Fruit fly (Drosophila melanogaster): Measurements from ENCODE around the gene Cpr31A.
A peak's percentile ranks its signal among the peaks of the same experiment; 100 is the strongest.

The Cpr31A gene

DNA sequence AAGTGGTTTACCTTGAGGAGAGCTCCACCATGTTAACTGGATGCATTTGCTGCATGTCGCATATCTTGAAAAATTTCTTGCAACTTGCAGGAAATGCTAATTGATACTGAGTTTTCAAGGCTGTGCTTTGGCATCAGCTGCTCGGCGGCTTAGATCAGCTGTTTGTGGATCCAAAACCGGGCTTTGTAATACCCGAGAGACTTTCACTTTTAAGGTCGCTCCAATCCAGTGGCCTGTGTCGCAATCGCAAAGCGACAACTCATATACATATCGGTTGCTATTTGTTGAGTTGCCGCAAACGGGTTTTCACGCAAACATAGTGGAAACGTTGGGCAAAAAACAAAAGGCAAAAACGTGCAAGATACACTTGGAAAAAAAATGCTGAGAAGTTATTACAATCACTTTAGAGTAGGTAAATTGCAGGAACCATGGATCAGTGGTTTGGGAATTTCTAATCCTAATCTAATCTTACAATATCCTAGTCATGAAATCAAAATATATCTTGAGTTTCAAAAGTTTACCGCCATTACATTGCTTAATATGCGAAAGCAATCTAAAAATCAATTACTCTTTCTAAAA lies 18.1 kb upstream of the Cpr31A start:
- TF ChIP-seq ey (GFP tag; optimal IDR thresholded peaks at IDR 0.05) (no peak), CG32264 (GFP tag; optimal IDR thresholded peaks at IDR 0.05) (no peak), Hr78 (GFP tag; optimal IDR thresholded peaks at IDR 0.05) (no peak), pan (optimal IDR thresholded peaks at IDR 0.05) (no peak), CG9705 (GFP tag; optimal IDR thresholded peaks at IDR 0.05) (no peak), sage (GFP tag; optimal IDR thresholded peaks at IDR 0.05) (no peak), h (GFP tag; optimal IDR thresholded peaks at IDR 0.05) (no peak), CrebA (GFP tag; optimal IDR thresholded peaks at IDR 0.05; ENCODE audit: borderline replicate concordance) (no peak), HLH106 (tag; optimal IDR thresholded peaks at IDR 0.05) (no peak)

DNA sequence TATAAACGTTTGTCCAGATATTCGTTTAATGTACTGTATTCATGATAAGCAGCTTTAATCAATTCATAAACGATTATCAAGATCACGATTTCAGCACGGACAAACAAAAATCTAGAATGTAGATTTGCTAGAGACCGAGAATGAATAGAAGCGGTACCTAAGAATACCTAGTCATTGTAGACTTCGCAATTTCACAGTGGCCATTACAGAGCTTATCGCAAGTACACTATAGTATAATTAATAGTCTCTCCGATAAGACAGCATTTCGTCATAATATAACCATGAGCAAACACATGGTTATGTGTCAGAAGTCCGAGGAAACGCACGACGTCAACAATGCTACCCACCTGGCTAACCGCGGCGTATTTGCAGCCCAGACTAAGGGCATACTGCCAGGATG lies 4.7 kb upstream of the Cpr31A start, which contains the start of gene CG33301:
CG33301 (plus strand) TSS at position 301 of the 400 bp plus-strand sequence.
- TF ChIP-seq OdsH (GFP tag; optimal IDR thresholded peaks at IDR 0.05) (no peak), dsf (GFP tag; optimal IDR thresholded peaks at IDR 0.05; ENCODE audit: borderline replicate concordance) (no peak), psq (GFP tag; optimal IDR thresholded peaks at IDR 0.05) (no peak), dl (GFP tag; optimal IDR thresholded peaks at IDR 0.05; ENCODE audit: insufficient read depth in 1 of 2, partially characterized antibody in 2 of 2) (no peak), lola (GFP tag; optimal IDR thresholded peaks at IDR 0.05) (no peak), sage (GFP tag; optimal IDR thresholded peaks at IDR 0.05) (no peak), Sp1 (GFP tag; optimal IDR thresholded peaks at IDR 0.05) (no peak), GATAd (GFP tag; optimal IDR thresholded peaks at IDR 0.05) (no peak), tai (GFP tag; optimal IDR thresholded peaks at IDR 0.05) (no peak), Mio (GFP tag; optimal IDR thresholded peaks at IDR 0.05) (no peak), dmrt93B (GFP tag; optimal IDR thresholded peaks at IDR 0.05) (no peak), h (GFP tag; optimal IDR thresholded peaks at IDR 0.05) (no peak), rgr (GFP tag; optimal IDR thresholded peaks at IDR 0.05) (no peak), brk (GFP tag; optimal IDR thresholded peaks at IDR 0.05) (no peak)

DNA sequence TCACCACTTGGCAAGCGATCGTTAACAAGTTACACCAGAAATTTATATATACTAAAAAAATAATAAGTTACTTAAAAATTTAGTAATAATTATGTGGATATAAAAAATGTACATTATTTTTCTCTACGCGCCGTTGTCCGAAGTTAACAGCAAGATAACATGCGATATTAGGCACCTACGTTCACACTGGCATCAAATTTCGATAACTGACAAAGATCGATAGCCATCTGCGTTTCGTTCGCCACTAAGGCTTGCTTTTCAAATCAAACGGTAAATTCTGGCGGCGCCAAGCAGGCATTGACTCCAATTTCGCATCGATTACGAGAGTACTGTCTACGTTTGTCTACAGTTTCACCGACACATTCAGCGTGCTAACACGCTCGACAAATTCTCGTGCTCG lies 2.7 kb downstream of the Cpr31A start, which contains the start of gene Pen:
Pen (plus strand) TSS at position 196 of the 400 bp plus-strand sequence.
- TF ChIP-seq jim (GFP tag; optimal IDR thresholded peaks at IDR 0.05), result no peak
- TF ChIP-seq tai (GFP tag; optimal IDR thresholded peaks at IDR 0.05), result no peak
- TF ChIP-seq h (GFP tag; optimal IDR thresholded peaks at IDR 0.05), result no peak
- no peak for TF ChIP-seq OdsH (GFP tag; optimal IDR thresholded peaks at IDR 0.05)
- no peak for TF ChIP-seq dmrt93B (GFP tag; optimal IDR thresholded peaks at IDR 0.05)
- no peak for TF ChIP-seq CG32264 (GFP tag; optimal IDR thresholded peaks at IDR 0.05)
- no peak for TF ChIP-seq Abd-B (GFP tag; optimal IDR thresholded peaks at IDR 0.05)
- TF ChIP-seq CG9705 (GFP tag; optimal IDR thresholded peaks at IDR 0.05), result no peak
- no peak for TF ChIP-seq pan (optimal IDR thresholded peaks at IDR 0.05)
- no peak for TF ChIP-seq CrebA (GFP tag; optimal IDR thresholded peaks at IDR 0.05; ENCODE audit: borderline replicate concordance)
- TF ChIP-seq fru (GFP tag; optimal IDR thresholded peaks at IDR 0.05), result no peak

DNA sequence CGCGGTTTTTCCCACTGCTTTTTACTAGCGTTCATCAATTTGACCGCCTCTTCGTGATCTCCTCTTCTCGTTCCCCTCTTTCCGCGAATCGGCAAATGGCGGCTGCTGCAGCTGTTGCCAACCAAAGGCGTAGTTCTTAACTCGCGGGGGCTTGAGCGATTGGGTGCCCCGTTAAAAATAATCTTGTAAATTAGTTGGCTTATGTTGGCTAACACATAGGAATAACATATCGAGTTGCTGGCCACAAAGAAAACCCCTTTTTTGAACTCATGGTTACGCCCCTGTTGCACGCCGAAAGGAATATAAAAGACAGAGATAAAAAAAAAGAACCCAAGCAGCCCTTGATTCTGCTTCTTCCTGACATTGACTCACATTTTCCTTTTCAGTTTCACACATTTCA lies 3.2 kb downstream of the Cpr31A start:
- TF ChIP-seq br (GFP tag; optimal IDR thresholded peaks at IDR 0.05) (peak; percentile 96), psq (GFP tag; optimal IDR thresholded peaks at IDR 0.05) (peak; percentile 96), rgr (GFP tag; optimal IDR thresholded peaks at IDR 0.05) (peak; percentile 96), OdsH (GFP tag; optimal IDR thresholded peaks at IDR 0.05) (peak; percentile 95), foxo (GFP tag; optimal IDR thresholded peaks at IDR 0.05) (peak; percentile 79 to 97), HLH106 (tag; optimal IDR thresholded peaks at IDR 0.05) (peak; percentile 98), dmrt93B (GFP tag; optimal IDR thresholded peaks at IDR 0.05) (peak; percentile 95), pan (optimal IDR thresholded peaks at IDR 0.05) (no peak), Vsx2 (GFP tag; optimal IDR thresholded peaks at IDR 0.05; ENCODE audit: partially characterized antibody) (no peak), Dfd (GFP tag; optimal IDR thresholded peaks at IDR 0.05) (no peak), Abd-B (GFP tag; optimal IDR thresholded peaks at IDR 0.05) (no peak), Hr78 (GFP tag; optimal IDR thresholded peaks at IDR 0.05) (no peak), ey (GFP tag; optimal IDR thresholded peaks at IDR 0.05) (peak; percentile 95), dsf (GFP tag; optimal IDR thresholded peaks at IDR 0.05; ENCODE audit: borderline replicate concordance) (peak; percentile 85), Hr83 (GFP tag; optimal IDR thresholded peaks at IDR 0.05; ENCODE audit: poor library complexity, severe bottlenecking) (peak; percentile 93), Myc (optimal IDR thresholded peaks at IDR 0.05) (no peak), Sp1 (GFP tag; optimal IDR thresholded peaks at IDR 0.05) (peak; percentile 95), dl (GFP tag; optimal IDR thresholded peaks at IDR 0.05; ENCODE audit: insufficient read depth in 1 of 2, partially characterized antibody in 2 of 2) (no peak), CG32264 (GFP tag; optimal IDR thresholded peaks at IDR 0.05) (peak; percentile 91), Hnf4 (GFP tag; optimal IDR thresholded peaks at IDR 0.05) (peak; percentile 94), CG9705 (GFP tag; optimal IDR thresholded peaks at IDR 0.05) (peak; percentile 92), Jra (GFP tag; optimal IDR thresholded peaks at IDR 0.05) (peak; percentile 87), brk (GFP tag; optimal IDR thresholded peaks at IDR 0.05) (peak; percentile 82), fru (GFP tag; optimal IDR thresholded peaks at IDR 0.05) (peak; percentile 96), GATAd (GFP tag; optimal IDR thresholded peaks at IDR 0.05) (peak; percentile 77), usp (GFP tag; optimal IDR thresholded peaks at IDR 0.05) (no peak), lola (GFP tag; optimal IDR thresholded peaks at IDR 0.05) (no peak), Dif (GFP tag; optimal IDR thresholded peaks at IDR 0.05; ENCODE audit: partially characterized antibody) (no peak), tai (GFP tag; optimal IDR thresholded peaks at IDR 0.05) (peak; percentile 94), N (GFP tag; optimal IDR thresholded peaks at IDR 0.05) (no peak), sage (GFP tag; optimal IDR thresholded peaks at IDR 0.05) (peak; percentile 95), h (GFP tag; optimal IDR thresholded peaks at IDR 0.05) (peak; percentile 96), sv (GFP tag; optimal IDR thresholded peaks at IDR 0.05) (no peak), Rel (GFP tag; optimal IDR thresholded peaks at IDR 0.05) (peak; percentile 61), Rel (tag; optimal IDR thresholded peaks at IDR 0.05) (peak; percentile 83), Mio (GFP tag; optimal IDR thresholded peaks at IDR 0.05) (peak; percentile 69), jim (GFP tag; optimal IDR thresholded peaks at IDR 0.05) (peak; percentile 38), woc (GFP tag; optimal IDR thresholded peaks at IDR 0.05) (peak; percentile 91)

Measured in whole organism, wandering third instar larva.